Fruit fly (Drosophila melanogaster) whole organism, wandering third instar larva: Measurements from ENCODE around the gene CG46308.

Experiments
- Abd-B ChIP-seq: fragments of >200 bp; optimal IDR thresholded peaks from 2 replicates; lab custom pipeline; 2017; ENCODE audit warnings: missing biosample characterization, missing genetic modification characterization
- CG32264 ChIP-seq: fragments of 200-800 bp; sonication (Bioruptor generic); optimal IDR thresholded peaks from 2 replicates; lab custom pipeline; 2016; ENCODE audit warnings: missing biosample characterization, missing genetic modification characterization
- CG9705 ChIP-seq: fragments of 200-800 bp; sonication (Bioruptor generic); optimal IDR thresholded peaks from 2 replicates; lab custom pipeline; 2018; ENCODE audit warnings: missing biosample characterization, mild to moderate bottlenecking, missing genetic modification characterization
- CrebA ChIP-seq: fragments of 200-800 bp; sonication (Bioruptor generic); optimal IDR thresholded peaks from 2 replicates; lab custom pipeline; 2016; ENCODE audit warnings: missing biosample characterization, mild to moderate bottlenecking, missing genetic modification characterization, borderline replicate concordance
- Dfd ChIP-seq: fragments of >200 bp; optimal IDR thresholded peaks from 2 replicates; lab custom pipeline; 2017; ENCODE audit warnings: missing biosample characterization, missing genetic modification characterization
- Dif ChIP-seq: fragments of 200-275, 200-300 bp; sonication (Bioruptor generic); optimal IDR thresholded peaks from 2 replicates; lab custom pipeline; 2018; ENCODE audit warnings: missing biosample characterization, missing genetic modification characterization; ENCODE audit not compliant: partially characterized antibody
- HLH106 ChIP-seq: fragments of 200-800 bp; optimal IDR thresholded peaks from 3 replicates; lab custom pipeline; 2019; ENCODE audit warnings: missing biosample characterization, mild to moderate bottlenecking, missing genetic modification characterization, moderate library complexity
- Hnf4 ChIP-seq: fragments of 200-800 bp; sonication (Bioruptor generic); optimal IDR thresholded peaks from 2 replicates; lab custom pipeline; 2016; ENCODE audit warnings: missing biosample characterization, mild to moderate bottlenecking, missing genetic modification characterization
- Hr78 ChIP-seq: fragments of >200 bp; optimal IDR thresholded peaks from 2 replicates; lab custom pipeline; 2017; ENCODE audit warnings: missing biosample characterization, missing genetic modification characterization
- Mio ChIP-seq: sonication (Bioruptor generic); optimal IDR thresholded peaks from 2 replicates; lab custom pipeline; 2016; ENCODE audit warnings: missing biosample characterization, missing genetic modification characterization
- Myc ChIP-seq: fragments of >200 bp; optimal IDR thresholded peaks from 2 replicates; lab custom pipeline; 2017
- N ChIP-seq: fragments of >200 bp; optimal IDR thresholded peaks from 2 replicates; lab custom pipeline; 2018; ENCODE audit warnings: missing biosample characterization, missing external identifiers, missing genetic modification characterization
- OdsH ChIP-seq: fragments of 200-800 bp; sonication (Bioruptor generic); optimal IDR thresholded peaks from 2 replicates; lab custom pipeline; 2016; ENCODE audit warnings: missing biosample characterization, mild to moderate bottlenecking, missing genetic modification characterization
- Rel ChIP-seq, 2 experiments: fragments of 200-800 bp; sonication (Bioruptor generic) in 1 of 2; optimal IDR thresholded peaks; 2 replicates in 1 of 2; 3 replicates in 1 of 2; lab custom pipeline; 2016 to 2019; ENCODE audit warnings: mild to moderate bottlenecking in 2 of 2, missing biosample characterization in 2 of 2, missing genetic modification characterization in 2 of 2, moderate library complexity in 1 of 2
- Sp1 ChIP-seq: fragments of 200-800 bp; sonication (Bioruptor generic); optimal IDR thresholded peaks from 3 replicates; lab custom pipeline; 2019; ENCODE audit warnings: missing biosample characterization, mild to moderate bottlenecking, missing genetic modification characterization, moderate library complexity
- Vsx2 ChIP-seq: fragments of 200-300, 225-300 bp; sonication (Bioruptor generic); optimal IDR thresholded peaks from 2 replicates; lab custom pipeline; 2018; ENCODE audit warnings: missing biosample characterization, missing genetic modification characterization; ENCODE audit not compliant: partially characterized antibody
- dl ChIP-seq, 2 experiments: fragments of 175-275, 200-275 bp in 1 of 2; fragments of 200-275 bp in 1 of 2; sonication (Bioruptor generic); optimal IDR thresholded peaks; lab custom pipeline; 2018; ENCODE audit warnings: mild to moderate bottlenecking in 2 of 2, missing biosample characterization in 2 of 2, missing genetic modification characterization in 2 of 2, moderate library complexity in 2 of 2; ENCODE audit not compliant: partially characterized antibody in 2 of 2, insufficient read depth in 1 of 2
- dsf ChIP-seq: sonication (Bioruptor generic); optimal IDR thresholded peaks from 2 replicates; lab custom pipeline; 2016; ENCODE audit warnings: missing biosample characterization, missing genetic modification characterization, borderline replicate concordance
- ey ChIP-seq: fragments of 200-800 bp; sonication (Bioruptor generic); optimal IDR thresholded peaks from 2 replicates; lab custom pipeline; 2016; ENCODE audit warnings: missing biosample characterization, missing genetic modification characterization
- foxo ChIP-seq, 2 experiments: fragments of 200-800 bp; sonication (Bioruptor generic); optimal IDR thresholded peaks; 2 replicates in 1 of 2; 3 replicates in 1 of 2; lab custom pipeline; 2016 to 2017; ENCODE audit warnings: missing biosample characterization in 2 of 2, missing genetic modification characterization in 2 of 2
- fru ChIP-seq: fragments of 200-800 bp; sonication (Bioruptor generic); optimal IDR thresholded peaks from 3 replicates; lab custom pipeline; 2016; ENCODE audit warnings: missing biosample characterization, mild to moderate bottlenecking, missing genetic modification characterization
- h ChIP-seq: fragments of 200-800 bp; sonication (Bioruptor generic); optimal IDR thresholded peaks from 3 replicates; lab custom pipeline; 2016; ENCODE audit warnings: missing biosample characterization, mild to moderate bottlenecking, missing genetic modification characterization
- jim ChIP-seq: fragments of 175-275, 200-325 bp; sonication (Bioruptor generic); optimal IDR thresholded peaks from 2 replicates; lab custom pipeline; 2016; ENCODE audit warnings: missing biosample characterization, mild to moderate bottlenecking, missing genetic modification characterization
- pan ChIP-seq: fragments of >200 bp; optimal IDR thresholded peaks from 2 replicates; lab custom pipeline; 2017
- psq ChIP-seq: fragments of 200-800 bp; sonication (Bioruptor generic); optimal IDR thresholded peaks from 3 replicates; lab custom pipeline; 2017; ENCODE audit warnings: missing biosample characterization, mild to moderate bottlenecking, missing genetic modification characterization, moderate library complexity
- sage ChIP-seq: fragments of 200-800 bp; sonication (Bioruptor generic); optimal IDR thresholded peaks from 2 replicates; lab custom pipeline; 2016; ENCODE audit warnings: missing biosample characterization, mild to moderate bottlenecking, missing genetic modification characterization
- sv ChIP-seq: fragments of 200-800 bp; sonication (Bioruptor generic); optimal IDR thresholded peaks from 3 replicates; lab custom pipeline; 2016; ENCODE audit warnings: missing biosample characterization, missing genetic modification characterization
- tai ChIP-seq: sonication (Bioruptor generic); optimal IDR thresholded peaks from 2 replicates; lab custom pipeline; 2016; ENCODE audit warnings: missing biosample characterization, missing genetic modification characterization
- usp ChIP-seq: fragments of >200 bp; optimal IDR thresholded peaks from 2 replicates; lab custom pipeline; 2017; ENCODE audit warnings: missing biosample characterization, missing genetic modification characterization

Gene CG46308

DNA sequence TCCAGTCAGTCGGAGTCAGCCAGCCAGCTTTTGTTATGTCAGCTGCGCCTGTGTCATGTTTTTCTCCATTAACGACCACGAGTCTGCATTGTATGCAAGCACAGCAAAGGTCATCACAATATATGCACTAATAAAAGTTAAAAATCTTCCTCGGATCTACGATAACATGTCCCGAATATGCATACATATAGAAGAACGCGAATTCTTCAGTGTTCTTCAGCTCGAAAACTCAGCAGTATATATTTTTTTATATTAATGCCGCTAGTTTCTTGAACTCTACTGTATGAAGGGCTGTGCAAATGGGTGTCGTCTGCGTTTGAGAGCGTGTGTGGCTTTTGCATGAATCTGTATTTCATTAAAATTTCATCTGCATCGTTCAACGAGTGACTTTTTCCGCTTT, 20.7 kb downstream of the CG46308 start:
- TF ChIP-seq Hnf4 (GFP tag; lab: Kevin White, UChicago), result no peak
- TF ChIP-seq OdsH (GFP tag; lab: Kevin White, UChicago), result no peak
- TF ChIP-seq fru (GFP tag; lab: Kevin White, UChicago), result peak; percentile 33
- TF ChIP-seq N (GFP tag; lab: Kevin White, UChicago), result no peak
- no peak for TF ChIP-seq dl (GFP tag; optimal IDR thresholded peaks at IDR 0.05; lab: Kevin White, UChicago; ENCODE audit: insufficient read depth in 1 of 2, partially characterized antibody in 2 of 2)
- no peak for TF ChIP-seq CG32264 (GFP tag; lab: Kevin White, UChicago)
- peak; percentile 23 for TF ChIP-seq Sp1 (GFP tag; lab: Kevin White, UChicago)
- no peak for TF ChIP-seq psq (GFP tag; lab: Kevin White, UChicago)
- TF ChIP-seq jim (GFP tag; lab: Kevin White, UChicago), result no peak
- TF ChIP-seq h, result no peak
- no peak for TF ChIP-seq sage (GFP tag; lab: Kevin White, UChicago)
- TF ChIP-seq tai, result peak; percentile 7
- TF ChIP-seq ey (GFP tag; lab: Kevin White, UChicago), result no peak
- no peak for TF ChIP-seq pan (lab: Kevin White, UChicago)
- no peak for TF ChIP-seq sv
- TF ChIP-seq foxo (GFP tag; optimal IDR thresholded peaks at IDR 0.05; lab: Kevin White, UChicago), result peak in 1 of 2 experiments; percentile 41
- no peak for TF ChIP-seq Myc
- TF ChIP-seq Vsx2 (GFP tag; lab: Kevin White, UChicago), result no peak

DNA sequence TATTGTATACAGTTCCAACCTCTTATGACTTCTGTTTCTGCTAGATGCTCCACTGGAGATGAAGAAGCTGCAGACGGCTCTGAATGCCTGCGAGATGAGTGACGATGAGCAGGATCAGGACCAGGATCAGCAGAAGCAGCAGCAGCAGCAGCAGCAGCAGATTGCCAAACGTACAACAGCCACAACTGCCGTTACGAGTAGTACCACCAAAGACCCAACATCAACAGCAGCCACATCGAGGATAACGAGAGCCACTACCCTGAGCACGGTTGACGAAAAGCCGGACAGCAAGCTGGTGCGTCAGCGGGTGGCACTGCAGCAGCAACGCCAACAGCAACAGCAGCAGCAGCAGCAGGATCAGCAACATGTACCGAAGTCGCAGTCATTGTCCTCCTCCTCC, 36.3 kb downstream of the CG46308 start:
- TF ChIP-seq Dfd (peak; percentile 92), CrebA (GFP tag; lab: Kevin White, UChicago) (no peak)

DNA sequence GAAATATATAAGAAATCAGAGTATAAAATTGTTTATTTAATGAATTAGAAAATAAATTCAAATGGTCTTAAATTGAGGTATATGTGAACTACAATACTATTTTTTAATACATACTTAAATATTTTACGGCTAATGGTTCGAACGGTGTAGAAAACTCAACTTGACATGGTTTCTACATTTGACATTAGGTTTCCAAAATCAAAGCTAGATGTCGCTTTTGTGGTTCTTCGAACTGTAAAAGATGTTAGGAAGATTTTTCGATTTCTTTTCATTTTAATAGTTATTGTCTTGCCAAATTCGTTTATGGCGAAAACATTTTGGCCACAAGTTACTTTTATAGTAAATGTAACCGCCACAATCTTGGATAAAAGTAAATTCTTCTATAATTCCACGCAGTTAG, 38.8 kb downstream of the CG46308 start:
- TF ChIP-seq OdsH (GFP tag; lab: Kevin White, UChicago) (no peak), Abd-B (GFP tag; lab: Kevin White, UChicago) (no peak), Hnf4 (GFP tag; lab: Kevin White, UChicago) (no peak), pan (lab: Kevin White, UChicago) (no peak), Dfd (no peak), CG32264 (GFP tag; lab: Kevin White, UChicago) (no peak), sage (GFP tag; lab: Kevin White, UChicago) (no peak), HLH106 (tag; lab: Kevin White, UChicago) (no peak), CG9705 (no peak), Dif (GFP tag; lab: Kevin White, UChicago) (no peak), h (no peak), Rel (GFP tag; optimal IDR thresholded peaks at IDR 0.05; lab: Kevin White, UChicago) (no peak), Rel (tag; optimal IDR thresholded peaks at IDR 0.05; lab: Kevin White, UChicago) (no peak), usp (GFP tag; lab: Kevin White, UChicago) (no peak), CrebA (GFP tag; lab: Kevin White, UChicago) (no peak), psq (GFP tag; lab: Kevin White, UChicago) (no peak), Hr78 (GFP tag; lab: Kevin White, UChicago) (no peak), dsf (GFP tag; lab: Kevin White, UChicago) (no peak)

DNA sequence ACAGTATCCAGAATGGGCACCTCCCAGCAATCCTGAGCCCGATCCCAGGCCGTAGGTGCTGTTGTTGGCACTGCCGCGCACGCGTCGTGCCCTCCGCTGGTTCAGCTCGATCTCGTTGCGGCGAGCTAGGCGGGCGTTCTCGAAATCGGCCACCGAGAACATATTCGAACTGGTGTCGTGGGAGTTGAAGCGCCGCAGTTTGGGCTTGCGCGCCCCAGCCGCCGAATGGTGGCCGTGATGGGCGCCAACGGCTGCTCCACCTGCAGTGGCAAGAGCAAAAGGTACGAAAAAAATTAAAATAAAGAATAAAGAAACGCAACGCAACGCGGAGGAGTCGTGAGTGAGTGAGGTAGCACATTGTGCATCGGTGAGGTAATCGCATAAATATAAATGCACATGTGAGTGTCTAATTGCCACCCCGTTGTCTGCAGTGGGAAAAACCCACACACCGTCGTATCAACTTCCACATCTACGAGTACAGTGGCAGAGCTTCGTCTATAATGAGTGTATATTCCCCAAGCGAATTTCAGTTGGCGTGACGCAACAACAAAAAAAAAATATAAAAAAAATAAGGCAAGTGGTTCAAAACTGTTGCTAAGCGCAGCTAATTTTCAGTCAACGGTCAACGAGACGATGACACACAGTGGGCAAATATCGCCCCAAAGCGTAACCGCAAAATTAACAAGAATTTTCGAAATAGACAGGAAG, 48.1 kb downstream of the CG46308 start:
- TF ChIP-seq dl (GFP tag; optimal IDR thresholded peaks at IDR 0.05; lab: Kevin White, UChicago; ENCODE audit: insufficient read depth in 1 of 2, partially characterized antibody in 2 of 2) (peak; percentile 73 to 77), dsf (GFP tag; lab: Kevin White, UChicago) (no peak), Mio (GFP tag; lab: Kevin White, UChicago) (no peak), Rel (GFP tag; optimal IDR thresholded peaks at IDR 0.05; lab: Kevin White, UChicago) (no peak), Rel (tag; optimal IDR thresholded peaks at IDR 0.05; lab: Kevin White, UChicago) (peak; percentile 67), Abd-B (GFP tag; lab: Kevin White, UChicago) (no peak)
